Fruit fly (Drosophila melanogaster): ENCODE results near the gene CG43319.
A peak's percentile ranks its signal among the peaks of the same experiment; 100 is the strongest.

Gene CG43319

dm6 chr3R:27700229-27700573 is 6.1 kb downstream of the CG43319 start, which contains the start of gene btz:
Gene btz, plus strand, starts transcription at chr3R:27700361.
- no peak for TF ChIP-seq Pif1B (GFP tag; optimal IDR thresholded peaks at IDR 0.05)
- TF ChIP-seq Snoo (tag; optimal IDR thresholded peaks at IDR 0.05) = no peak
- no peak for TF ChIP-seq CG8159 (tag; optimal IDR thresholded peaks at IDR 0.05)
- TF ChIP-seq CG13204 (GFP tag; optimal IDR thresholded peaks at IDR 0.05) = no peak
- no peak for TF ChIP-seq CG17806 (tag; optimal IDR thresholded peaks at IDR 0.05)
- TF ChIP-seq Ets98B (GFP tag; IDR thresholded peaks at IDR 0.05) = no peak
- TF ChIP-seq Pif1A (GFP tag; optimal IDR thresholded peaks at IDR 0.05) = no peak
- no peak for TF ChIP-seq CG34367 (tag; optimal IDR thresholded peaks at IDR 0.05)
- TF ChIP-seq CG4496 (GFP tag; IDR thresholded peaks at IDR 0.05) = no peak
- TF ChIP-seq rn (GFP tag; IDR thresholded peaks at IDR 0.05) = no peak
- TF ChIP-seq CG15710 (tag; optimal IDR thresholded peaks at IDR 0.05) = no peak
- TF ChIP-seq CG8301 (tag; optimal IDR thresholded peaks at IDR 0.05) = no peak
- TF ChIP-seq fd96Ca (GFP tag; IDR thresholded peaks at IDR 0.05) = no peak
- TF ChIP-seq CG14655 (GFP tag; optimal IDR thresholded peaks at IDR 0.05) = no peak
- TF ChIP-seq EcR (GFP tag; optimal IDR thresholded peaks at IDR 0.05) = no peak

dm6 chr3R:27706039-27706580 is 12.0 kb downstream of the CG43319 start:
- peak; percentile 27 for TF ChIP-seq CG8301 (tag; optimal IDR thresholded peaks at IDR 0.05)
- TF ChIP-seq gl (tag; optimal IDR thresholded peaks at IDR 0.05) = peak; percentile 19
- 0 out of 2 replicates have a peak, but pooled peaks have one; percentile 33 for TF ChIP-seq Ets98B (GFP tag; IDR thresholded peaks at IDR 0.05)
- peak; percentile 38; the same call in 1 of the 3 replicates for TF ChIP-seq fd96Ca (GFP tag; IDR thresholded peaks at IDR 0.05)
- TF ChIP-seq CG17806 (tag; optimal IDR thresholded peaks at IDR 0.05) = no peak

dm6 chr3R:27706581-27707181 is 12.6 kb downstream of the CG43319 start, which contains the start of the genes CROT and CG12877:
Gene CROT, minus strand, starts transcription at chr3R:27706751.
Gene CG12877, plus strand, starts transcription at chr3R:27707100.
- peak; percentile 75 for TF ChIP-seq CG8159 (tag; optimal IDR thresholded peaks at IDR 0.05)
- peak; percentile 75 for TF ChIP-seq CG32121 (GFP tag; IDR thresholded peaks at IDR 0.05)
- TF ChIP-seq Snoo (tag; optimal IDR thresholded peaks at IDR 0.05) = peak; percentile 77
- TF ChIP-seq CG14655 (GFP tag; optimal IDR thresholded peaks at IDR 0.05) = no peak
- TF ChIP-seq CG17806 (tag; optimal IDR thresholded peaks at IDR 0.05) = peak; percentile 67
- TF ChIP-seq CG4496 (GFP tag; IDR thresholded peaks at IDR 0.05) = peak; percentile 84
- peak; percentile 87 for TF ChIP-seq Ets98B (GFP tag; IDR thresholded peaks at IDR 0.05)
- TF ChIP-seq EcR (GFP tag; optimal IDR thresholded peaks at IDR 0.05) = no peak
- TF ChIP-seq Pif1B (GFP tag; optimal IDR thresholded peaks at IDR 0.05) = peak; percentile 61
- TF ChIP-seq CG12605 (GFP tag; IDR thresholded peaks at IDR 0.05) = no peak
- peak; percentile 73 for TF ChIP-seq CG34367 (tag; optimal IDR thresholded peaks at IDR 0.05)
- TF ChIP-seq CG9948 (tag; optimal IDR thresholded peaks at IDR 0.05) = peak; percentile 76
- TF ChIP-seq rn (GFP tag; IDR thresholded peaks at IDR 0.05) = peak; percentile 49; the same call in 1 of the 2 replicates
- peak; percentile 54 for TF ChIP-seq Pif1A (GFP tag; optimal IDR thresholded peaks at IDR 0.05)
- TF ChIP-seq D1 (tag; optimal IDR thresholded peaks at IDR 0.05) = no peak
- TF ChIP-seq CG15710 (tag; optimal IDR thresholded peaks at IDR 0.05) = peak; percentile 79
- peak; percentile 47 for TF ChIP-seq CG8301 (tag; optimal IDR thresholded peaks at IDR 0.05)
- peak; percentile 82 for TF ChIP-seq fd96Ca (GFP tag; IDR thresholded peaks at IDR 0.05)
- TF ChIP-seq CG10348 (GFP tag; IDR thresholded peaks at IDR 0.05) = no peak

- TF ChIP-seq CG13204 (GFP tag; optimal IDR thresholded peaks at IDR 0.05) (peak; percentile 43), fd96Ca (GFP tag; IDR thresholded peaks at IDR 0.05) (0 out of 3 replicates have a peak, but pooled peaks have one; percentile 30), CG8159 (tag; optimal IDR thresholded peaks at IDR 0.05) (peak; percentile 17), EcR (GFP tag; optimal IDR thresholded peaks at IDR 0.05) (no peak), Ets98B (GFP tag; IDR thresholded peaks at IDR 0.05) (0 out of 2 replicates have a peak, but pooled peaks have one; percentile 52), CG9948 (tag; optimal IDR thresholded peaks at IDR 0.05) (no peak), Pif1B (GFP tag; optimal IDR thresholded peaks at IDR 0.05) (peak; percentile 30), CG4496 (GFP tag; IDR thresholded peaks at IDR 0.05) (peak; percentile 71)
Measured at dm6 chr3R:27736367-27737005, 42.4 kb downstream of the CG43319 start, which contains the start of gene Ets98B. Gene Ets98B, plus strand, starts transcription at chr3R:27736538.

- TF ChIP-seq CG9948 (tag; optimal IDR thresholded peaks at IDR 0.05) (no peak), CG8301 (tag; optimal IDR thresholded peaks at IDR 0.05) (no peak), CG34367 (tag; optimal IDR thresholded peaks at IDR 0.05) (no peak), CG10348 (GFP tag; IDR thresholded peaks at IDR 0.05) (no peak), CG13204 (GFP tag; optimal IDR thresholded peaks at IDR 0.05) (no peak), Ets98B (GFP tag; IDR thresholded peaks at IDR 0.05) (no peak), Pif1A (GFP tag; optimal IDR thresholded peaks at IDR 0.05) (no peak), CG8159 (tag; optimal IDR thresholded peaks at IDR 0.05) (no peak), gl (tag; optimal IDR thresholded peaks at IDR 0.05) (no peak), Snoo (tag; optimal IDR thresholded peaks at IDR 0.05) (no peak), EcR (GFP tag; optimal IDR thresholded peaks at IDR 0.05) (no peak), rn (GFP tag; IDR thresholded peaks at IDR 0.05) (no peak), CG32121 (GFP tag; IDR thresholded peaks at IDR 0.05) (no peak), CG17806 (tag; optimal IDR thresholded peaks at IDR 0.05) (no peak), Pif1B (GFP tag; optimal IDR thresholded peaks at IDR 0.05) (no peak), CG15710 (tag; optimal IDR thresholded peaks at IDR 0.05) (no peak)
Measured at dm6 chr3R:27737038-27737437, 42.9 kb downstream of the CG43319 start.
